Worm (Caenorhabditis elegans) whole organism, young adult: ENCODE results near the gene T02H6.6.

Experiments used
- B0035.1 ChIP-seq: sonication (generic microtip); optimal IDR thresholded peaks from 2 replicates; lab custom pipeline; 2016; ENCODE audit warnings: missing genetic modification characterization, mild to moderate bottlenecking, missing compliant biosample characterization, missing genotype, missing genetic modification reagents
- B0336.3 ChIP-seq: fragments of 200-800 bp; sonication (Bioruptor generic); IDR thresholded peaks from 2 replicates; pipeline ENCODE4 v1.3.6; 2022; ENCODE audit warnings: missing genetic modification characterization, missing compliant biosample characterization
- F23B12.7 ChIP-seq: sonication (generic microtip); optimal IDR thresholded peaks from 2 replicates; lab custom pipeline; 2017; ENCODE audit warnings: missing genetic modification characterization, mild to moderate bottlenecking, missing compliant biosample characterization, antibody characterized with exemption, moderate library complexity; ENCODE audit not compliant: insufficient read depth
- F39B2.1 ChIP-seq: fragments of 200-800 bp; sonication (Bioruptor generic); IDR thresholded peaks from 2 replicates; pipeline ENCODE4 v1.3.6; 2022; ENCODE audit warnings: missing genetic modification reagents, missing genetic modification characterization, missing compliant biosample characterization
- F55B11.4 ChIP-seq: sonication (generic microtip); optimal IDR thresholded peaks from 2 replicates; lab custom pipeline; 2016; ENCODE audit warnings: missing compliant biosample characterization, missing genetic modification characterization, borderline replicate concordance; ENCODE audit not compliant: insufficient read depth
- K12H6.12 ChIP-seq: fragments of 200-800 bp; sonication (Bioruptor generic); optimal IDR thresholded peaks from 2 replicates; lab custom pipeline; 2018; ENCODE audit warnings: mild to moderate bottlenecking, missing genetic modification characterization, missing compliant biosample characterization
- Y67H2A.10 ChIP-seq: fragments of 200-800 bp; sonication (Bioruptor generic); conservative IDR thresholded peaks from 2 replicates; pipeline ENCODE4 v1.3.6; 2022; ENCODE audit warnings: missing genetic modification reagents, missing genetic modification characterization, missing compliant biosample characterization
- Y79H2A.3 ChIP-seq: fragments of 200-800 bp; sonication (Bioruptor generic); conservative IDR thresholded peaks from 2 replicates; pipeline ENCODE4 v1.3.6; 2022; ENCODE audit warnings: missing genetic modification reagents, missing genetic modification characterization, missing compliant biosample characterization
- akir-1 ChIP-seq: fragments of 200-800 bp; sonication (Bioruptor generic); optimal IDR thresholded peaks from 2 replicates; lab custom pipeline; 2018; ENCODE audit warnings: mild to moderate bottlenecking, missing genetic modification characterization, moderate library complexity, missing compliant biosample characterization
- bed-2 ChIP-seq: fragments of 200-800 bp; sonication (Bioruptor generic); IDR thresholded peaks from 2 replicates; pipeline ENCODE4 v1.3.6; 2022; ENCODE audit warnings: missing genetic modification reagents, missing genetic modification characterization, missing compliant biosample characterization
- ccch-3 ChIP-seq: fragments of 200-800 bp; sonication (Bioruptor generic); optimal IDR thresholded peaks from 2 replicates; lab custom pipeline; 2018; ENCODE audit warnings: mild to moderate bottlenecking, missing genetic modification characterization, missing compliant biosample characterization
- ceh-91 ChIP-seq: fragments of 200-800 bp; sonication (Bioruptor generic); IDR thresholded peaks from 2 replicates; pipeline ENCODE4 v1.3.6; 2022; ENCODE audit warnings: missing genetic modification reagents, missing genetic modification characterization, missing compliant biosample characterization
- egl-44 ChIP-seq: fragments of 200-800 bp; sonication (Bioruptor generic); IDR thresholded peaks from 2 replicates; pipeline ENCODE4 v1.3.6; 2022; ENCODE audit warnings: missing genetic modification reagents, missing genetic modification characterization, missing compliant biosample characterization
- hlh-12 ChIP-seq: sonication (generic microtip); optimal IDR thresholded peaks from 2 replicates; lab custom pipeline; 2016; ENCODE audit warnings: missing genetic modification characterization, missing compliant biosample characterization
- hlh-26 ChIP-seq: fragments of 200-800 bp; sonication (Bioruptor generic); conservative IDR thresholded peaks from 2 replicates; pipeline ENCODE4 v1.3.6; 2022; ENCODE audit warnings: missing genetic modification reagents, missing genetic modification characterization, missing compliant biosample characterization
- hmg-1.2 ChIP-seq: fragments of 200-800 bp; sonication (Bioruptor generic); IDR thresholded peaks from 2 replicates; pipeline ENCODE4 v1.3.6; 2022; ENCODE audit warnings: missing genetic modification reagents, missing genetic modification characterization, missing compliant biosample characterization
- hrde-1 ChIP-seq: sonication (generic microtip); optimal IDR thresholded peaks from 2 replicates; lab custom pipeline; 2016; ENCODE audit warnings: missing genetic modification characterization, mild to moderate bottlenecking, missing compliant biosample characterization, moderate library complexity, missing genotype, missing genetic modification reagents, borderline replicate concordance
- let-526 ChIP-seq: fragments of 200-800 bp; sonication (Bioruptor generic); IDR thresholded peaks from 2 replicates; pipeline ENCODE4 v1.3.6; 2022; ENCODE audit warnings: missing genetic modification reagents, missing genetic modification characterization, missing compliant biosample characterization
- lin-26 ChIP-seq: fragments of 200-800 bp; sonication (Bioruptor generic); IDR thresholded peaks from 2 replicates; pipeline ENCODE4 v1.3.6; 2022; ENCODE audit warnings: missing genetic modification reagents, missing genetic modification characterization, missing compliant biosample characterization
- lsl-1 ChIP-seq: fragments of 200-800 bp; sonication (Bioruptor generic); optimal IDR thresholded peaks from 2 replicates; lab custom pipeline; 2018; ENCODE audit warnings: mild to moderate bottlenecking, missing genetic modification characterization, moderate library complexity, missing compliant biosample characterization
- lsy-27 ChIP-seq: sonication (generic microtip); optimal IDR thresholded peaks from 2 replicates; lab custom pipeline; 2017; ENCODE audit warnings: missing genetic modification characterization, mild to moderate bottlenecking, missing compliant biosample characterization, antibody characterized with exemption, missing genotype, borderline replicate concordance; ENCODE audit not compliant: insufficient read depth
- mcd-1 ChIP-seq: fragments of 200-800 bp; sonication (Bioruptor generic); IDR thresholded peaks from 2 replicates; pipeline ENCODE4 v1.3.6; 2022; ENCODE audit warnings: missing genetic modification reagents, missing genetic modification characterization, missing compliant biosample characterization
- nfya-2 ChIP-seq: fragments of 200-800 bp; sonication (Bioruptor generic); IDR thresholded peaks from 2 replicates; pipeline ENCODE4 v1.3.6; 2022; ENCODE audit warnings: missing genetic modification reagents, missing genetic modification characterization, missing compliant biosample characterization
- nfyb-1 ChIP-seq: fragments of 200-800 bp; sonication (Bioruptor generic); IDR thresholded peaks from 2 replicates; pipeline ENCODE4 v1.3.6; 2022; ENCODE audit warnings: missing genetic modification reagents, missing genetic modification characterization, missing compliant biosample characterization
- nhr-90 ChIP-seq: sonication (generic microtip); optimal IDR thresholded peaks from 2 replicates; lab custom pipeline; 2016; ENCODE audit warnings: missing genotype, mild to moderate bottlenecking, missing genetic modification characterization, missing compliant biosample characterization
- sea-2 ChIP-seq: fragments of 200-800 bp; sonication (Bioruptor generic); IDR thresholded peaks from 2 replicates; pipeline ENCODE4 v1.3.6; 2022; ENCODE audit warnings: missing genetic modification characterization, missing compliant biosample characterization
- snpc-3.4 ChIP-seq: sonication (generic microtip); optimal IDR thresholded peaks from 2 replicates; lab custom pipeline; 2017; ENCODE audit warnings: missing genetic modification characterization, mild to moderate bottlenecking, missing compliant biosample characterization, antibody characterized with exemption, moderate library complexity, missing genotype, missing genetic modification reagents
- tlf-1 ChIP-seq: fragments of 200-800 bp; sonication (Bioruptor generic); optimal IDR thresholded peaks from 2 replicates; lab custom pipeline; 2018; ENCODE audit warnings: mild to moderate bottlenecking, missing genetic modification characterization, missing compliant biosample characterization
- unc-130 ChIP-seq: sonication (generic microtip); optimal IDR thresholded peaks from 2 replicates; lab custom pipeline; 2016; ENCODE audit warnings: missing genetic modification reagents, missing genetic modification characterization, missing compliant biosample characterization
- ztf-18 ChIP-seq: sonication (generic microtip); optimal IDR thresholded peaks from 2 replicates; lab custom pipeline; 2016; ENCODE audit warnings: missing genotype, mild to moderate bottlenecking, missing genetic modification characterization, missing compliant biosample characterization
- ztf-22 ChIP-seq: fragments of 200-800 bp; sonication (Bioruptor generic); optimal IDR thresholded peaks from 2 replicates; lab custom pipeline; 2018; ENCODE audit warnings: mild to moderate bottlenecking, missing genetic modification characterization, moderate library complexity, missing compliant biosample characterization
- ztf-28 ChIP-seq: fragments of 200-800 bp; sonication (Bioruptor generic); IDR thresholded peaks from 2 replicates; pipeline ENCODE4 v1.3.6; 2022; ENCODE audit warnings: missing genetic modification reagents, missing genetic modification characterization, missing compliant biosample characterization

Gene T02H6.6

ce11 chrII:643733-644132 lies 39.8 kb upstream of the T02H6.6 start (continued):
- TF ChIP-seq tlf-1 (GFP tag; lab: Kevin White, UChicago) (no peak), nfyb-1 (GFP tag; lab: Robert Waterston, UW) (no peak), ccch-3 (no peak), akir-1 (GFP tag; lab: Kevin White, UChicago) (no peak), ztf-28 (no peak), ceh-91 (no peak)

ce11 chrII:650321-651005 lies 33.1 kb upstream of the T02H6.6 start, which contains the start of the genes K07E8.7 and frpr-14:
Gene K07E8.7 (minus strand): TSS chrII:650367.
Gene frpr-14 (plus strand): TSS chrII:650955.
- TF ChIP-seq nfya-2 (GFP tag; lab: Robert Waterston, UW) (no peak), F23B12.7 (tag; lab: Kevin White, UChicago) (peak; percentile 33), hmg-1.2 (GFP tag; lab: Robert Waterston, UW) (0 out of 2 replicates have a peak, but pooled peaks have one; percentile 18), ztf-18 (tag; lab: Kevin White, UChicago) (peak; percentile 92), mcd-1 (GFP tag; lab: Robert Waterston, UW) (peak; percentile 54; the same call in 1 of the 2 replicates), hlh-12 (tag; lab: Kevin White, UChicago) (no peak), let-526 (no peak), sea-2 (GFP tag; lab: Robert Waterston, UW) (no peak), lsl-1 (GFP tag; lab: Kevin White, UChicago) (peak; percentile 4)

ce11 chrII:651324-651723 lies 32.2 kb upstream of the T02H6.6 start:
- TF ChIP-seq egl-44 (GFP tag; lab: Robert Waterston, UW) = no peak
- TF ChIP-seq unc-130 (GFP tag; lab: Kevin White, UChicago) = no peak
- no peak for TF ChIP-seq bed-2 (GFP tag; lab: Robert Waterston, UW)
- TF ChIP-seq ccch-3 = no peak
- TF ChIP-seq B0336.3 (GFP tag; lab: Robert Waterston, UW) = no peak
- no peak for TF ChIP-seq nhr-90 (tag; lab: Kevin White, UChicago)
- no peak for TF ChIP-seq lsy-27 (tag; lab: Kevin White, UChicago)
- no peak for TF ChIP-seq Y67H2A.10 (GFP tag; lab: Robert Waterston, UW)
- no peak for TF ChIP-seq ztf-22 (GFP tag; lab: Kevin White, UChicago)
- TF ChIP-seq B0035.1 = no peak
- no peak for TF ChIP-seq F55B11.4 (tag; lab: Kevin White, UChicago)
- no peak for TF ChIP-seq Y79H2A.3 (GFP tag; lab: Robert Waterston, UW)
- TF ChIP-seq hrde-1 (tag; lab: Kevin White, UChicago) = no peak
- no peak for TF ChIP-seq F39B2.1 (GFP tag; lab: Robert Waterston, UW)

- TF ChIP-seq B0336.3 (GFP tag; lab: Robert Waterston, UW) (no peak), K12H6.12 (tag; lab: Kevin White, UChicago) (no peak), snpc-3.4 (tag; lab: Kevin White, UChicago) (no peak), hlh-26 (GFP tag; lab: Robert Waterston, UW) (no peak), lin-26 (GFP tag; lab: Robert Waterston, UW) (no peak)
- TF ChIP-seq, all 124 proteins: peak for 0
Measured at ce11 chrII:658369-658768, 25.2 kb upstream of the T02H6.6 start, which contains the start of gene sdz-24. Gene sdz-24 (plus strand): TSS chrII:658669.
